Worm (Caenorhabditis elegans) whole organism, dauer: ENCODE data around the gene T28D6.6.

Source experiments
- unc-62 ChIP-seq: sonication (generic microtip); optimal IDR thresholded peaks from 2 replicates; lab custom pipeline; 2017; ENCODE audit warnings: missing biosample characterization, missing genetic modification reagents, missing genetic modification characterization

T28D6.6 gene

ce11 chrIII:11311466-11311865 lies 31.4 kb downstream of the T28D6.6 start, which contains the start of gene rab-35:
Gene rab-35, minus strand, starts transcription at chrIII:11311566.
- TF ChIP-seq unc-62 (GFP tag; lab: Kevin White, UChicago) = no peak

- TF ChIP-seq unc-62 (GFP tag; lab: Kevin White, UChicago) = no peak
Observed at ce11 chrIII:11290554-11290953, 52.4 kb downstream of the T28D6.6 start, which contains the start of the genes gly-9, mib-1 and smc-3. Gene gly-9, minus strand, starts transcription at chrIII:11290580. Gene mib-1, minus strand, starts transcription at chrIII:11290676. Gene smc-3, plus strand, starts transcription at chrIII:11290904.

- no peak for TF ChIP-seq unc-62 (GFP tag; lab: Kevin White, UChicago)
Observed at ce11 chrIII:11289876-11290275, 53.0 kb downstream of the T28D6.6 start.

ce11 chrIII:11288295-11288694 lies 54.6 kb downstream of the T28D6.6 start:
- no peak for TF ChIP-seq unc-62 (GFP tag; lab: Kevin White, UChicago)

ce11 chrIII:11287340-11287739 lies 55.6 kb downstream of the T28D6.6 start:
- TF ChIP-seq unc-62 (GFP tag; lab: Kevin White, UChicago) = no peak

ce11 chrIII:11286069-11286468 lies 56.8 kb downstream of the T28D6.6 start:
- no peak for TF ChIP-seq unc-62 (GFP tag; lab: Kevin White, UChicago)

- TF ChIP-seq unc-62 (GFP tag; lab: Kevin White, UChicago) = no peak
Observed at ce11 chrIII:11283648-11284047, 59.3 kb downstream of the T28D6.6 start.

- no peak for TF ChIP-seq unc-62 (GFP tag; lab: Kevin White, UChicago)
Observed at ce11 chrIII:11279954-11280353, 63.0 kb downstream of the T28D6.6 start.

- no peak for TF ChIP-seq unc-62 (GFP tag; lab: Kevin White, UChicago)
Observed at ce11 chrIII:11278817-11279216, 64.1 kb downstream of the T28D6.6 start, which contains the start of gene Y47D3A.21. Gene Y47D3A.21, minus strand, starts transcription at chrIII:11278917.
